Worm (Caenorhabditis elegans) whole organism, L4 larva: Measurements from ENCODE around the gene T01C8.2.

ENCODE experiments used
- Y5F2A.4 ChIP-seq: fragments of 200-800 bp; sonication (Bioruptor generic); optimal IDR thresholded peaks from 2 replicates; lab custom pipeline; 2018; ENCODE audit warnings: mild to moderate bottlenecking, missing genetic modification characterization, missing compliant biosample characterization
- aha-1 ChIP-seq: fragments of 150-350 bp; peaks from one replicate; lab custom pipeline; 2014; ENCODE audit warnings: missing biosample characterization, missing genetic modification characterization
- ama-1 ChIP-seq: fragments of 150-350 bp; optimal IDR thresholded peaks from 2 replicates; lab custom pipeline; 2014; ENCODE audit warnings: inconsistent platforms, mixed read lengths
- arid-1 ChIP-seq: fragments of 200-800 bp; sonication (Bioruptor generic); conservative IDR thresholded peaks from 2 replicates; pipeline ENCODE4 v1.3.6; 2022; ENCODE audit warnings: missing genetic modification reagents, missing genetic modification characterization, missing compliant biosample characterization
- ceh-20 ChIP-seq: fragments of 200-800 bp; sonication (Bioruptor generic); IDR thresholded peaks from 2 replicates; pipeline ENCODE4 v1.3.6; 2022; ENCODE audit warnings: missing genetic modification reagents, missing genetic modification characterization, missing compliant biosample characterization
- ceh-28 ChIP-seq: fragments of 150-350 bp; optimal IDR thresholded peaks from 2 replicates; lab custom pipeline; 2014; ENCODE audit warnings: missing biosample characterization, missing genetic modification reagents, missing genetic modification characterization
- ceh-32 ChIP-seq: sonication (generic microtip); optimal IDR thresholded peaks from 2 replicates; lab custom pipeline; 2016; ENCODE audit warnings: mild to moderate bottlenecking, missing genetic modification characterization, missing compliant biosample characterization; ENCODE audit not compliant: poor library complexity
- ceh-82 ChIP-seq: sonication (generic microtip); optimal IDR thresholded peaks from 2 replicates; lab custom pipeline; 2017; ENCODE audit warnings: missing biosample characterization, missing genetic modification characterization
- daf-16 ChIP-seq, 3 experiments: sonication (generic microtip); optimal IDR thresholded peaks; 2 replicates each; lab custom pipeline; 2016 to 2017; ENCODE audit warnings: missing genetic modification characterization in 3 of 3, missing genetic modification reagents in 3 of 3, mild to moderate bottlenecking in 2 of 3, missing compliant biosample characterization in 2 of 3, missing biosample characterization in 1 of 3, moderate library complexity in 1 of 3
- dve-1 ChIP-seq: sonication (generic microtip); optimal IDR thresholded peaks from 2 replicates; lab custom pipeline; 2017; ENCODE audit warnings: antibody characterized with exemption, mild to moderate bottlenecking, missing genetic modification characterization, missing compliant biosample characterization; ENCODE audit not compliant: insufficient read depth
- egl-27 ChIP-seq: sonication (generic microtip); optimal IDR thresholded peaks from 3 replicates; lab custom pipeline; 2017; ENCODE audit warnings: missing biosample characterization, missing genetic modification reagents, missing genetic modification characterization
- fkh-10 ChIP-seq: fragments of 150-350 bp; optimal IDR thresholded peaks from 2 replicates; lab custom pipeline; 2014; ENCODE audit warnings: missing biosample characterization, missing genetic modification reagents, missing genetic modification characterization
- gei-8 ChIP-seq: fragments of 200-800 bp; sonication (Bioruptor generic); optimal IDR thresholded peaks from 2 replicates; lab custom pipeline; 2018; ENCODE audit warnings: mild to moderate bottlenecking, missing genetic modification characterization, missing compliant biosample characterization
- hlh-11 ChIP-seq: fragments of 200-800 bp; sonication (Bioruptor generic); optimal IDR thresholded peaks from 2 replicates; lab custom pipeline; 2018; ENCODE audit warnings: mild to moderate bottlenecking, missing genetic modification characterization, missing compliant biosample characterization
- lir-3 ChIP-seq: sonication (generic microtip); optimal IDR thresholded peaks from 2 replicates; lab custom pipeline; 2016; ENCODE audit warnings: mild to moderate bottlenecking, missing genetic modification characterization, missing compliant biosample characterization
- lsy-2 ChIP-seq, 2 experiments: fragments of 150-350 bp in 1 of 2; sonication (generic microtip) in 1 of 2; optimal IDR thresholded peaks; 2 replicates each; lab custom pipeline; 2014 to 2017; ENCODE audit warnings: missing biosample characterization in 2 of 2, missing genetic modification characterization in 2 of 2
- madf-5 ChIP-seq, 2 experiments: fragments of 200-800 bp; sonication (Bioruptor generic); IDR thresholded peaks; 2 replicates each; pipeline ENCODE4 v1.3.6; 2022; ENCODE audit warnings: missing compliant biosample characterization in 2 of 2, missing genetic modification characterization in 2 of 2
- madf-9 ChIP-seq: fragments of 200-800 bp; sonication (Bioruptor generic); conservative IDR thresholded peaks from 2 replicates; pipeline ENCODE4 v1.3.6; 2022; ENCODE audit warnings: missing genetic modification reagents, missing genetic modification characterization, missing compliant biosample characterization
- mdt-29 ChIP-seq: fragments of 200-800 bp; sonication (Bioruptor generic); IDR thresholded peaks from 2 replicates; pipeline ENCODE4 v1.3.6; 2022; ENCODE audit warnings: missing genetic modification reagents, missing genetic modification characterization, missing compliant biosample characterization
- mep-1 ChIP-seq: fragments of 150-350 bp; sonication (generic microtip); optimal IDR thresholded peaks from 3 replicates; lab custom pipeline; 2014; ENCODE audit warnings: missing biosample characterization, missing genetic modification characterization
- nhr-41 ChIP-seq: fragments of 200-800 bp; sonication (Bioruptor generic); IDR thresholded peaks from 2 replicates; pipeline ENCODE4 v1.3.6; 2022; ENCODE audit warnings: missing genetic modification reagents, missing genetic modification characterization, missing compliant biosample characterization
- nhr-42 ChIP-seq: fragments of 200-800 bp; sonication (Bioruptor generic); IDR thresholded peaks from 2 replicates; pipeline ENCODE4 v1.3.6; 2022; ENCODE audit warnings: missing genetic modification characterization, missing compliant biosample characterization
- nhr-76 ChIP-seq: fragments of 150-350 bp; optimal IDR thresholded peaks from 2 replicates; lab custom pipeline; 2014; ENCODE audit warnings: missing biosample characterization, missing genetic modification characterization
- pha-4 ChIP-seq, 2 experiments: fragments of 150-350 bp in 1 of 2; fragments of 200-800 bp in 1 of 2; sonication (Bioruptor generic) in 1 of 2; IDR thresholded peaks in 1 of 2; optimal IDR thresholded peaks in 1 of 2; 2 replicates each; pipeline versions ENCODE4 v1.3.6 to Lab custom; 2014 to 2022; ENCODE audit warnings: missing genetic modification characterization in 2 of 2, missing genetic modification reagents in 2 of 2, missing biosample characterization in 1 of 2, missing compliant biosample characterization in 1 of 2
- pqm-1 ChIP-seq: sonication (generic microtip); optimal IDR thresholded peaks from 2 replicates; lab custom pipeline; 2017; ENCODE audit warnings: missing biosample characterization, missing genetic modification characterization
- set-16 ChIP-seq: fragments of 200-800 bp; sonication (Bioruptor generic); IDR thresholded peaks from 2 replicates; pipeline ENCODE4 v1.3.6; 2022; ENCODE audit warnings: missing genetic modification reagents, missing genetic modification characterization, missing compliant biosample characterization
- skn-1 ChIP-seq: fragments of 150-350 bp; optimal IDR thresholded peaks from 2 replicates; lab custom pipeline; 2014; ENCODE audit warnings: missing biosample characterization, missing genetic modification characterization
- snpc-1.2 ChIP-seq: fragments of 200-800 bp; sonication (Bioruptor generic); IDR thresholded peaks from 2 replicates; pipeline ENCODE4 v1.3.6; 2022; ENCODE audit warnings: missing genetic modification reagents, missing genetic modification characterization, missing compliant biosample characterization
- unc-130 ChIP-seq: sonication (generic microtip); optimal IDR thresholded peaks from 2 replicates; lab custom pipeline; 2016; ENCODE audit warnings: missing genetic modification reagents, missing genetic modification characterization, missing compliant biosample characterization
- unc-62 ChIP-seq, 3 experiments: fragments of 150-350 bp in 1 of 3; sonication (generic microtip); optimal IDR thresholded peaks in 2 of 3; peaks in 1 of 3; 1 replicate in 1 of 3; 2 replicates in 2 of 3; lab custom pipeline; 2014 to 2017; ENCODE audit warnings: missing biosample characterization in 3 of 3, missing genetic modification characterization in 3 of 3, missing genetic modification reagents in 3 of 3, missing genotype in 1 of 3
- vab-7 ChIP-seq: fragments of 200-800 bp; sonication (Bioruptor generic); IDR thresholded peaks from 2 replicates; pipeline ENCODE4 v1.3.6; 2022; ENCODE audit warnings: missing genetic modification reagents, missing genetic modification characterization, missing compliant biosample characterization
- zag-1 ChIP-seq: fragments of 150-350 bp; optimal IDR thresholded peaks from 2 replicates; lab custom pipeline; 2014; ENCODE audit warnings: missing biosample characterization, missing genetic modification characterization
- zfp-3 ChIP-seq: fragments of 200-800 bp; sonication (Bioruptor generic); conservative IDR thresholded peaks from 2 replicates; pipeline ENCODE4 v1.3.6; 2022; ENCODE audit warnings: missing genetic modification reagents, missing genetic modification characterization, missing compliant biosample characterization
- ztf-11 ChIP-seq: fragments of 150-350 bp; optimal IDR thresholded peaks from 2 replicates; lab custom pipeline; 2014; ENCODE audit warnings: missing biosample characterization, missing genetic modification characterization

The T01C8.2 gene

ce11 chrX:16799065-16799663 is 12.9 kb downstream of the T01C8.2 start (continued):
- TF ChIP-seq gei-8 (GFP tag; lab: Kevin White, UChicago) (no peak), fkh-10 (GFP tag; lab: Kevin White, UChicago) (peak; percentile 51), madf-9 (no peak), madf-5 (GFP tag; IDR thresholded peaks at IDR 0.05; lab: Robert Waterston, UW) (no peak), zag-1 (tag; lab: Kevin White, UChicago) (no peak), lsy-2 (tag; optimal IDR thresholded peaks at IDR 0.05; lab: Kevin White, UChicago) (peak in 1 of 2 experiments; percentile 65), pqm-1 (tag; lab: Kevin White, UChicago) (no peak), lir-3 (tag; lab: Kevin White, UChicago) (no peak), ztf-11 (no peak), nhr-42 (GFP tag; lab: Robert Waterston, UW) (no peak), ceh-82 (tag; lab: Kevin White, UChicago) (no peak), ceh-28 (tag; lab: Kevin White, UChicago) (no peak), nhr-41 (no peak), hlh-11 (peak; percentile 18), unc-62 (GFP tag; optimal IDR thresholded peaks at IDR 0.05 in 1 of 2; lab: Kevin White, UChicago) (no peak), unc-62 (tag; optimal IDR thresholded peaks at IDR 0.05; lab: Kevin White, UChicago) (no peak), pha-4 (GFP tag; IDR thresholded peaks at IDR 0.05; lab: Robert Waterston, UW) (no peak), pha-4 (tag; optimal IDR thresholded peaks at IDR 0.05; lab: Kevin White, UChicago) (peak; percentile 39), nhr-76 (tag; lab: Kevin White, UChicago) (no peak), zfp-3 (GFP tag; lab: Robert Waterston, UW) (no peak), arid-1 (no peak), skn-1 (tag; lab: Kevin White, UChicago) (no peak), Y5F2A.4 (no peak), ama-1 (no peak), set-16 (GFP tag; lab: Robert Waterston, UW) (no peak), mdt-29 (GFP tag; lab: Robert Waterston, UW) (no peak), egl-27 (tag; lab: Kevin White, UChicago) (no peak), ceh-32 (no peak)

DNA sequence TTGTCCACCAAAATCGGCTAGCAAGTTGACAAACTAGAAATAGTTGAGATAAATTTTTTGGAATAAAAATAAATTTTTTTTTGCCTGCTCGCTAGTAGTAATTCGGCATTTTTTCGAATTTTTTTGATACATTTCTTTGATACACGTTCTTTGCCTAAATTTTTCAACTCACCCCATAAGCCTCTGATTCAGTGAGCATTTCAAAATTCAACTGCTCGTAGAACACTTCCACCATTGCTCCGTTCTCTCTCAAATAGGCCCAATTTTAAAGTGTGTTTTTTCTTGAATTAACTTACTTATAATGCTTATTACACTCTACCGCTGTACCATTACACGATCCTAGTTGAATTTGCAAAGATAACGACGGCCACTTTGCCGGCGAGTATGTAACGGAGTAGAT is 17.3 kb downstream of the T01C8.2 start:
- peak; percentile 20 for TF ChIP-seq dve-1 (tag; lab: Kevin White, UChicago)
- peak; percentile 20 for TF ChIP-seq mep-1 (tag; lab: Kevin White, UChicago)
- peak in 1 of 2 experiments; percentile 16 for TF ChIP-seq unc-62 (GFP tag; optimal IDR thresholded peaks at IDR 0.05 in 1 of 2; lab: Kevin White, UChicago)
- no peak for TF ChIP-seq unc-62 (tag; optimal IDR thresholded peaks at IDR 0.05; lab: Kevin White, UChicago)
- TF ChIP-seq pqm-1 (tag; lab: Kevin White, UChicago): no peak
- TF ChIP-seq aha-1: peak; percentile 94
- TF ChIP-seq ceh-20 (GFP tag; lab: Robert Waterston, UW): no peak
- TF ChIP-seq unc-130 (GFP tag; lab: Kevin White, UChicago): no peak

- peak in 1 of 2 experiments; percentile 37 for TF ChIP-seq daf-16 (GFP tag; optimal IDR thresholded peaks at IDR 0.05; lab: Kevin White, UChicago)
- TF ChIP-seq daf-16 (tag; optimal IDR thresholded peaks at IDR 0.05; lab: Kevin White, UChicago): no peak
- no peak for TF ChIP-seq vab-7
These were observed 20.8 kb downstream of the T01C8.2 start, which contains the start of gene mec-4 for ce11 chrX:16807015-16807414. Gene mec-4, minus strand, starts transcription at chrX:16807115.

DNA sequence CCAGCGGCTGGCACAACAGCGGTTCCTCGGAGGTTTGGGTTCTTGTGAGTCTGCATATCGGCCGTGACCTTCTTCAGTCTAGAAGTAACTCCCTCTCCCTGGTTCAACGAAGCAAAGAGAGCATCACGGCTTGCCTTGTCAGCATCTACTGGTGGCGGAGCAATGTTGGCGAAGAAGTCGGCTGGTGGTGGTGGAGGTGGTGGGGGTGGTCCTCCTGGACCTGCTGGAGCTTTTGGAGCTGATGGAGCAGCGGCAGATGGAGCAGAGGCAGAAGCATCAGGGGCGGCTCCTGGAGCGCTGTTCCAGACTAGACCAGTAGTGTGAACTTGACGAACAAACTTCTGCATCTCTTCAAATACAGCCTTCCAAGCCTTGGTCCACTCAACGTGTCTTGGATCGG is 22.3 kb downstream of the T01C8.2 start:
- TF ChIP-seq snpc-1.2 (GFP tag; lab: Robert Waterston, UW) (no peak), aha-1 (peak; percentile 13), set-16 (GFP tag; lab: Robert Waterston, UW) (peak; percentile 95)
